Fruit fly (Drosophila melanogaster) whole organism, prepupa: ENCODE measurements around the gene CG7379.

ENCODE experiments used
- CG10631 ChIP-seq: fragments of 200-800 bp; sonication (Bioruptor generic); optimal IDR thresholded peaks from 2 replicates; lab custom pipeline; 2016; ENCODE audit warnings: missing biosample characterization, missing genetic modification characterization
- CG11294 ChIP-seq: fragments of 200-800 bp; sonication (Bioruptor generic); IDR thresholded peaks from 2 replicates; pipeline ENCODE4 v1.3.6; 2022; ENCODE audit warnings: missing biosample characterization, missing genetic modification characterization
- CG11762 ChIP-seq: fragments of 200-800 bp; sonication (Bioruptor generic); optimal IDR thresholded peaks from 3 replicates; lab custom pipeline; 2016; ENCODE audit warnings: missing biosample characterization, missing genetic modification characterization; ENCODE audit not compliant: insufficient read depth
- CG15336 ChIP-seq: fragments of 200-800 bp; sonication (Bioruptor generic); IDR thresholded peaks from 2 replicates; pipeline ENCODE4 v1.3.6; 2022; ENCODE audit warnings: missing biosample characterization, missing genetic modification characterization
- CG31627 ChIP-seq: fragments of 200-800 bp; sonication (Bioruptor generic); optimal IDR thresholded peaks from 3 replicates; lab custom pipeline; 2016; ENCODE audit warnings: missing biosample characterization, missing genetic modification characterization
- CG32006 ChIP-seq: fragments of 200-800 bp; sonication (Bioruptor generic); optimal IDR thresholded peaks from 3 replicates; lab custom pipeline; 2017; ENCODE audit warnings: missing biosample characterization, mild to moderate bottlenecking, missing genetic modification characterization
- CG34406 ChIP-seq: fragments of 200-800 bp; sonication (Bioruptor generic); optimal IDR thresholded peaks from 3 replicates; lab custom pipeline; 2016; ENCODE audit warnings: missing biosample characterization, missing genetic modification characterization
- CG3919 ChIP-seq: fragments of 200-800 bp; sonication (Bioruptor generic); optimal IDR thresholded peaks from 3 replicates; lab custom pipeline; 2016; ENCODE audit warnings: missing biosample characterization, missing genetic modification characterization
- CG4318 ChIP-seq: fragments of 200-800 bp; sonication (Bioruptor generic); optimal IDR thresholded peaks from 3 replicates; lab custom pipeline; 2017; ENCODE audit warnings: missing biosample characterization, mild to moderate bottlenecking, missing genetic modification characterization
- CG6163 ChIP-seq: fragments of 200-800 bp; sonication (Bioruptor generic); IDR thresholded peaks from 3 replicates; pipeline ENCODE4 v1.3.6; 2022; ENCODE audit warnings: missing biosample characterization, missing genetic modification characterization
- CG6276 ChIP-seq: fragments of 200-800 bp; sonication (Bioruptor generic); optimal IDR thresholded peaks from 2 replicates; lab custom pipeline; 2017; ENCODE audit warnings: missing biosample characterization, mild to moderate bottlenecking, missing genetic modification characterization
- CG6808 ChIP-seq: fragments of 200-800 bp; sonication (Bioruptor generic); optimal IDR thresholded peaks from 3 replicates; lab custom pipeline; 2017; ENCODE audit warnings: missing biosample characterization, missing genetic modification characterization, mild to moderate bottlenecking, moderate library complexity, missing genetic modification reagents
- CG8119 ChIP-seq: fragments of 200-800 bp; sonication (Bioruptor generic); IDR thresholded peaks from 3 replicates; pipeline ENCODE4 v1.3.6; 2022; ENCODE audit warnings: missing biosample characterization, missing genetic modification characterization
- Eip75B ChIP-seq: fragments of 200-800 bp; sonication (Bioruptor generic); optimal IDR thresholded peaks from 3 replicates; lab custom pipeline; 2016; ENCODE audit warnings: missing biosample characterization, missing genetic modification characterization
- Eip78C ChIP-seq: fragments of 200-800 bp; sonication (Bioruptor generic); peaks from one replicate; lab custom pipeline; 2016; ENCODE audit warnings: missing biosample characterization, missing genetic modification characterization
- Eip93F ChIP-seq: fragments of 200-800 bp; sonication (Bioruptor generic); optimal IDR thresholded peaks from 2 replicates; lab custom pipeline; 2016; ENCODE audit warnings: missing biosample characterization, mild to moderate bottlenecking, missing genetic modification characterization
- Ets21C ChIP-seq: fragments of 200-800 bp; sonication (Bioruptor generic); optimal IDR thresholded peaks from 3 replicates; lab custom pipeline; 2016; ENCODE audit warnings: missing biosample characterization, missing genetic modification characterization
- Gug ChIP-seq: fragments of 200-800 bp; sonication (Bioruptor generic); IDR thresholded peaks from 2 replicates; pipeline ENCODE4 v1.3.6; 2022; ENCODE audit warnings: missing biosample characterization, missing genetic modification characterization
- Hr38 ChIP-seq: sonication (Bioruptor generic); optimal IDR thresholded peaks from 2 replicates; lab custom pipeline; 2016; ENCODE audit warnings: missing biosample characterization, missing genetic modification characterization
- Hr4 ChIP-seq: fragments of 200-800 bp; sonication (Bioruptor generic); optimal IDR thresholded peaks from 3 replicates; lab custom pipeline; 2016; ENCODE audit warnings: missing biosample characterization, missing genetic modification characterization
- Lpt ChIP-seq: fragments of 200-800 bp; sonication (Bioruptor generic); optimal IDR thresholded peaks from 3 replicates; lab custom pipeline; 2016; ENCODE audit warnings: missing biosample characterization, missing genetic modification characterization
- Met ChIP-seq: fragments of 200-800 bp; sonication (Bioruptor generic); optimal IDR thresholded peaks from 3 replicates; lab custom pipeline; 2016; ENCODE audit warnings: missing biosample characterization, missing genetic modification characterization
- Sox14 ChIP-seq: fragments of 200-800 bp; sonication (Bioruptor generic); optimal IDR thresholded peaks from 3 replicates; lab custom pipeline; 2016; ENCODE audit warnings: missing biosample characterization, missing genetic modification characterization
- achi ChIP-seq: fragments of 200-800 bp; sonication (Bioruptor generic); optimal IDR thresholded peaks from 3 replicates; lab custom pipeline; 2016; ENCODE audit warnings: missing biosample characterization, missing genetic modification characterization
- acj6 ChIP-seq: fragments of 200-800 bp; sonication (Bioruptor generic); optimal IDR thresholded peaks from 3 replicates; lab custom pipeline; 2016; ENCODE audit warnings: missing biosample characterization, missing genetic modification characterization
- cyc ChIP-seq: fragments of 200-800 bp; sonication (Bioruptor generic); optimal IDR thresholded peaks from 3 replicates; lab custom pipeline; 2016; ENCODE audit warnings: missing biosample characterization, missing genetic modification characterization
- dac ChIP-seq: fragments of 200-800 bp; sonication (Bioruptor generic); optimal IDR thresholded peaks from 2 replicates; lab custom pipeline; 2017; ENCODE audit warnings: missing biosample characterization, mild to moderate bottlenecking, missing genetic modification characterization
- eg ChIP-seq: fragments of 200-800 bp; sonication (Bioruptor generic); IDR thresholded peaks from 3 replicates; pipeline ENCODE4 v1.3.6; 2022; ENCODE audit warnings: missing biosample characterization, missing genetic modification characterization
- esn ChIP-seq: fragments of 200-800 bp; sonication (Bioruptor generic); optimal IDR thresholded peaks from 2 replicates; lab custom pipeline; 2016; ENCODE audit warnings: missing biosample characterization, mild to moderate bottlenecking, missing genetic modification characterization, moderate library complexity
- fd59A ChIP-seq: fragments of 200-800 bp; sonication (Bioruptor generic); optimal IDR thresholded peaks from 2 replicates; lab custom pipeline; 2017; ENCODE audit warnings: missing biosample characterization, mild to moderate bottlenecking, missing genetic modification characterization, missing genetic modification reagents
- fd85E ChIP-seq: fragments of 200-800 bp; sonication (Bioruptor generic); optimal IDR thresholded peaks from 3 replicates; lab custom pipeline; 2016; ENCODE audit warnings: missing biosample characterization, missing genetic modification characterization
- fkh ChIP-seq: fragments of 200-800 bp; sonication (Bioruptor generic); optimal IDR thresholded peaks from 3 replicates; lab custom pipeline; 2017; ENCODE audit warnings: missing biosample characterization, mild to moderate bottlenecking, missing genetic modification characterization, moderate library complexity
- lz ChIP-seq: fragments of 200-800 bp; sonication (Bioruptor generic); optimal IDR thresholded peaks from 3 replicates; lab custom pipeline; 2016; ENCODE audit warnings: missing biosample characterization, missing genetic modification characterization
- pdm3 ChIP-seq: fragments of 200-800 bp; sonication (Bioruptor generic); optimal IDR thresholded peaks from 3 replicates; lab custom pipeline; 2016; ENCODE audit warnings: missing biosample characterization, missing genetic modification characterization
- salr ChIP-seq, 2 experiments: fragments of 200-800 bp; sonication (Bioruptor generic); optimal IDR thresholded peaks; 3 replicates each; lab custom pipeline; 2016 to 2018; ENCODE audit warnings: missing biosample characterization in 2 of 2, missing genetic modification characterization in 2 of 2, mild to moderate bottlenecking in 1 of 2
- ss ChIP-seq, 2 experiments: fragments of 200-800 bp; sonication (Bioruptor generic); optimal IDR thresholded peaks; 2 replicates in 1 of 2; 3 replicates in 1 of 2; lab custom pipeline; 2017 to 2018; ENCODE audit warnings: mild to moderate bottlenecking in 2 of 2, missing biosample characterization in 2 of 2, missing genetic modification characterization in 2 of 2, moderate library complexity in 1 of 2
- svp ChIP-seq: fragments of 200-800 bp; sonication (Bioruptor generic); peaks from one replicate; lab custom pipeline; 2016; ENCODE audit warnings: missing biosample characterization, missing genetic modification characterization
- topi ChIP-seq: fragments of 200-800 bp; sonication (Bioruptor generic); optimal IDR thresholded peaks from 3 replicates; lab custom pipeline; 2016; ENCODE audit warnings: missing biosample characterization, missing genetic modification characterization
- vri ChIP-seq: fragments of 200-800 bp; sonication (Bioruptor generic); optimal IDR thresholded peaks from 3 replicates; lab custom pipeline; 2016; ENCODE audit warnings: missing biosample characterization, mild to moderate bottlenecking, missing genetic modification characterization

The CG7379 gene

dm6 chr3R:17781371-17781770, 16.7 kb downstream of the CG7379 start (continued):
- TF ChIP-seq acj6 (GFP tag; lab: Kevin White, UChicago) (peak; percentile 41), CG31627 (GFP tag; lab: Kevin White, UChicago) (peak; percentile 22), CG8119 (GFP tag; lab: Robert Waterston, UW) (peak; percentile 65), cyc (no peak), CG6808 (GFP tag; lab: Kevin White, UChicago) (no peak), svp (GFP tag; lab: Kevin White, UChicago) (peak; percentile 61), CG6276 (GFP tag; lab: Kevin White, UChicago) (peak; percentile 75), lz (peak; percentile 16), Hr4 (GFP tag; lab: Kevin White, UChicago) (peak; percentile 71), CG6163 (GFP tag; lab: Robert Waterston, UW) (peak; percentile 82), Met (GFP tag; lab: Kevin White, UChicago) (no peak), fkh (GFP tag; lab: Kevin White, UChicago) (peak; percentile 29), dac (no peak), Lpt (GFP tag; lab: Kevin White, UChicago) (peak; percentile 49), CG34406 (GFP tag; lab: Kevin White, UChicago) (peak; percentile 3), Hr38 (GFP tag; lab: Kevin White, UChicago) (no peak), CG11294 (GFP tag; lab: Robert Waterston, UW) (peak; percentile 70), topi (GFP tag; lab: Kevin White, UChicago) (peak; percentile 37), CG4318 (GFP tag; lab: Kevin White, UChicago) (peak; percentile 9), vri (no peak), CG3919 (peak; percentile 54), esn (no peak), fd85E (no peak), Ets21C (GFP tag; lab: Kevin White, UChicago) (no peak), CG32006 (GFP tag; lab: Kevin White, UChicago) (peak; percentile 56), Eip75B (GFP tag; lab: Kevin White, UChicago) (peak; percentile 60), achi (GFP tag; lab: Kevin White, UChicago) (peak; percentile 42), CG11762 (GFP tag; lab: Kevin White, UChicago) (peak; percentile 24), ss (GFP tag; optimal IDR thresholded peaks at IDR 0.05; lab: Kevin White, UChicago) (peak in 1 of 2 experiments; percentile 23), Eip93F (GFP tag; lab: Kevin White, UChicago) (no peak), eg (GFP tag; lab: Robert Waterston, UW) (peak; percentile 90), CG15336 (peak; percentile 81), fd59A (GFP tag; lab: Kevin White, UChicago) (no peak), salr (GFP tag; optimal IDR thresholded peaks at IDR 0.05; lab: Kevin White, UChicago) (peak in 1 of 2 experiments; percentile 38), CG10631 (GFP tag; lab: Kevin White, UChicago) (peak; percentile 56), pdm3 (GFP tag; lab: Kevin White, UChicago) (peak; percentile 51)

- TF ChIP-seq pdm3 (GFP tag; lab: Kevin White, UChicago) (no peak), achi (GFP tag; lab: Kevin White, UChicago) (no peak), Lpt (GFP tag; lab: Kevin White, UChicago) (no peak), dac (no peak), Eip78C (GFP tag; lab: Kevin White, UChicago) (peak; percentile 57), Sox14 (no peak), CG34406 (GFP tag; lab: Kevin White, UChicago) (no peak), svp (GFP tag; lab: Kevin White, UChicago) (peak; percentile 41), CG6163 (GFP tag; lab: Robert Waterston, UW) (0 out of 3 replicates have a peak, but pooled peaks have one; percentile 32), Gug (no peak), CG32006 (GFP tag; lab: Kevin White, UChicago) (peak; percentile 29), acj6 (GFP tag; lab: Kevin White, UChicago) (no peak), Hr4 (GFP tag; lab: Kevin White, UChicago) (peak; percentile 24), ss (GFP tag; optimal IDR thresholded peaks at IDR 0.05; lab: Kevin White, UChicago) (no peak), CG10631 (GFP tag; lab: Kevin White, UChicago) (peak; percentile 2)
- TF ChIP-seq, all 60 proteins: peak for 6
Measured at dm6 chr3R:17776952-17777407, 21.1 kb downstream of the CG7379 start.
